Worm (Caenorhabditis elegans): ENCODE data around the gene Y57G11C.20.

ce11 chrIV:14828218-14828617, 14.9 kb upstream of the Y57G11C.20 start:
- TF ChIP-seq ama-1 (optimal IDR thresholded peaks at IDR 0.05) (no peak), tbx-37 (GFP tag; conservative IDR thresholded peaks at IDR 0.05) (no peak), flt-1 (GFP tag; IDR thresholded peaks at IDR 0.05) (no peak), hmbx-1 (tag; optimal IDR thresholded peaks at IDR 0.05) (no peak), scrt-1 (GFP tag; IDR thresholded peaks at IDR 0.05) (no peak), ceh-13 (GFP tag; optimal IDR thresholded peaks at IDR 0.05) (no peak), hnd-1 (tag; optimal IDR thresholded peaks at IDR 0.05) (no peak)
